Worm (Caenorhabditis elegans) whole organism, mixed stage, embryonic: ENCODE results near the gene rpl-34.

Source experiments
- ceh-39 ChIP-seq: fragments of 150-350 bp; optimal IDR thresholded peaks from 2 replicates; lab custom pipeline; 2014; ENCODE audit warnings: missing biosample characterization, missing genetic modification characterization
- lsy-2 ChIP-seq: fragments of 150-350 bp; optimal IDR thresholded peaks from 2 replicates; lab custom pipeline; 2014; ENCODE audit warnings: missing biosample characterization, missing genetic modification characterization
- mep-1 ChIP-seq: fragments of 150-350 bp; optimal IDR thresholded peaks from 2 replicates; lab custom pipeline; 2017; ENCODE audit warnings: missing biosample characterization, missing genetic modification reagents, missing genetic modification characterization, inconsistent platforms
- nhr-12 ChIP-seq: fragments of 150-350 bp; optimal IDR thresholded peaks from 2 replicates; lab custom pipeline; 2014; ENCODE audit warnings: missing biosample characterization, missing genetic modification characterization
- nhr-237 ChIP-seq: fragments of 150-350 bp; optimal IDR thresholded peaks from 2 replicates; lab custom pipeline; 2014; ENCODE audit warnings: missing biosample characterization, missing genetic modification characterization
- pha-4 ChIP-seq: fragments of 150-350 bp; optimal IDR thresholded peaks from 2 replicates; lab custom pipeline; 2018; ENCODE audit warnings: missing biosample characterization, missing genetic modification reagents, missing genetic modification characterization
- sem-2 ChIP-seq: fragments of 200-800 bp; sonication (Bioruptor generic); optimal IDR thresholded peaks from 2 replicates; lab custom pipeline; 2018; ENCODE audit warnings: mild to moderate bottlenecking, missing genetic modification characterization, missing compliant biosample characterization
- snpc-4 ChIP-seq: fragments of 150-350 bp; optimal IDR thresholded peaks from 2 replicates; lab custom pipeline; 2014; ENCODE audit warnings: missing biosample characterization, missing genetic modification characterization
- tbx-8 ChIP-seq: fragments of 200-800 bp; sonication (Bioruptor generic); optimal IDR thresholded peaks from 2 replicates; lab custom pipeline; 2018; ENCODE audit warnings: mild to moderate bottlenecking, missing genetic modification characterization, moderate library complexity, missing compliant biosample characterization
- unc-39 ChIP-seq: fragments of 150-350 bp; optimal IDR thresholded peaks from 2 replicates; lab custom pipeline; 2014; ENCODE audit warnings: missing biosample characterization, missing genetic modification characterization
- unc-62 ChIP-seq: fragments of 150-350 bp; optimal IDR thresholded peaks from 2 replicates; lab custom pipeline; 2014; ENCODE audit warnings: missing biosample characterization, missing genetic modification reagents, missing genetic modification characterization

ce11 chrIV:12287628-12288027, 18.8 kb downstream of the rpl-34 start, which contains the start of gene erl-1:
- no peak for TF ChIP-seq unc-62 (GFP tag; lab: Kevin White, UChicago)
- TF ChIP-seq pha-4 (tag; lab: Kevin White, UChicago): no peak
- no peak for TF ChIP-seq ceh-39 (tag; lab: Kevin White, UChicago)
- TF ChIP-seq tbx-8 (GFP tag; lab: Kevin White, UChicago): no peak
- no peak for TF ChIP-seq snpc-4 (tag; lab: Kevin White, UChicago)
- no peak for TF ChIP-seq unc-39 (tag; lab: Kevin White, UChicago)
- TF ChIP-seq sem-2: no peak
- TF ChIP-seq nhr-12: no peak
- no peak for TF ChIP-seq mep-1
- TF ChIP-seq nhr-237: no peak
- TF ChIP-seq lsy-2 (tag; lab: Kevin White, UChicago): no peak
